Fruit fly (Drosophila melanogaster) Kc167 (cell line): ENCODE results near the gene CG42237.

ENCODE experiments used
- Myc ChIP-seq: fragments of >200 bp; optimal IDR thresholded peaks from 2 replicates; lab custom pipeline; 2017; ENCODE audit warnings: missing external identifiers
- Sin3A ChIP-seq: fragments of >200 bp; optimal IDR thresholded peaks from 2 replicates; lab custom pipeline; 2018; ENCODE audit warnings: missing external identifiers
- h ChIP-seq: fragments of >200 bp; optimal IDR thresholded peaks from 3 replicates; lab custom pipeline; 2018; ENCODE audit warnings: missing external identifiers
- insv ChIP-seq: fragments of >200 bp; optimal IDR thresholded peaks from 3 replicates; lab custom pipeline; 2018; ENCODE audit warnings: missing external identifiers
- psq ChIP-seq: fragments of >200 bp; optimal IDR thresholded peaks from 2 replicates; lab custom pipeline; 2017; ENCODE audit warnings: missing external identifiers
- ttk ChIP-seq: sonication (Bioruptor generic); optimal IDR thresholded peaks from 2 replicates; lab custom pipeline; 2017; ENCODE audit warnings: missing external identifiers

Gene CG42237

dm6 chrX:13131063-13131773 is 16.3 kb downstream of the CG42237 start:
- no peak for TF ChIP-seq h (lab: Kevin White, UChicago)
- TF ChIP-seq ttk (lab: Kevin White, UChicago), result no peak
- TF ChIP-seq psq (lab: Kevin White, UChicago), result no peak
- no peak for TF ChIP-seq Sin3A (lab: Kevin White, UChicago)
- no peak for TF ChIP-seq insv
- no peak for TF ChIP-seq Myc

dm6 chrX:13134811-13135210 is 19.9 kb downstream of the CG42237 start:
- TF ChIP-seq psq (lab: Kevin White, UChicago) (no peak), insv (no peak), ttk (lab: Kevin White, UChicago) (no peak)

- TF ChIP-seq h (lab: Kevin White, UChicago) (no peak), insv (no peak), psq (lab: Kevin White, UChicago) (no peak), Myc (no peak), Sin3A (lab: Kevin White, UChicago) (no peak), ttk (lab: Kevin White, UChicago) (no peak)
Observed at dm6 chrX:13135702-13136101, 20.8 kb downstream of the CG42237 start.

- TF ChIP-seq Sin3A (lab: Kevin White, UChicago) (no peak), Myc (no peak), ttk (lab: Kevin White, UChicago) (no peak), insv (no peak), psq (lab: Kevin White, UChicago) (no peak), h (lab: Kevin White, UChicago) (no peak)
Observed at dm6 chrX:13136939-13137697, 22.2 kb downstream of the CG42237 start.

dm6 chrX:13138887-13139286 is 24.0 kb downstream of the CG42237 start, which contains the start of gene CG32645:
TSS of gene CG32645 (plus strand) at chrX:13139199.
- TF ChIP-seq Myc (no peak), h (lab: Kevin White, UChicago) (no peak), insv (no peak), ttk (lab: Kevin White, UChicago) (no peak), Sin3A (lab: Kevin White, UChicago) (no peak), psq (lab: Kevin White, UChicago) (no peak)

- TF ChIP-seq insv, result no peak
- no peak for TF ChIP-seq Myc
- TF ChIP-seq ttk (lab: Kevin White, UChicago), result no peak
- TF ChIP-seq h (lab: Kevin White, UChicago), result no peak
- TF ChIP-seq psq (lab: Kevin White, UChicago), result no peak
- TF ChIP-seq Sin3A (lab: Kevin White, UChicago), result no peak
Observed at dm6 chrX:13143100-13143499, 28.2 kb downstream of the CG42237 start.

dm6 chrX:13145858-13146257 is 30.9 kb downstream of the CG42237 start:
- TF ChIP-seq insv, result no peak
- TF ChIP-seq Sin3A (lab: Kevin White, UChicago), result no peak
- no peak for TF ChIP-seq psq (lab: Kevin White, UChicago)
- no peak for TF ChIP-seq h (lab: Kevin White, UChicago)
- TF ChIP-seq Myc, result no peak

- TF ChIP-seq Sin3A (lab: Kevin White, UChicago), result no peak
- no peak for TF ChIP-seq Myc
- no peak for TF ChIP-seq ttk (lab: Kevin White, UChicago)
- no peak for TF ChIP-seq psq (lab: Kevin White, UChicago)
- TF ChIP-seq insv, result no peak
- no peak for TF ChIP-seq h (lab: Kevin White, UChicago)
Observed at dm6 chrX:13149083-13149482, 34.2 kb downstream of the CG42237 start.

- no peak for TF ChIP-seq psq (lab: Kevin White, UChicago)
Observed at dm6 chrX:13154783-13155182, 39.9 kb downstream of the CG42237 start, which contains the start of the genes CG4318 and CG4332. TSS of gene CG4318 (minus strand) at chrX:13154924. TSS of gene CG4332 (plus strand) at chrX:13155038.

dm6 chrX:13159481-13159880 is 44.5 kb downstream of the CG42237 start, which contains the start of the genes Bap60 and CG12096:
TSS of gene Bap60 (minus strand) at chrX:13159508.
TSS of gene CG12096 (plus strand) at chrX:13159604.
- TF ChIP-seq h (lab: Kevin White, UChicago), result no peak
- no peak for TF ChIP-seq psq (lab: Kevin White, UChicago)
- no peak for TF ChIP-seq Sin3A (lab: Kevin White, UChicago)
- no peak for TF ChIP-seq Myc
- no peak for TF ChIP-seq insv
- TF ChIP-seq ttk (lab: Kevin White, UChicago), result no peak
